Fruit fly (Drosophila melanogaster) whole organism, embryonic: Measurements from ENCODE around the gene Zaf1.

ENCODE experiments used
- ATbp ChIP-seq: fragments of 200-800 bp; sonication (Bioruptor generic); optimal IDR thresholded peaks from 2 replicates; lab custom pipeline; 2017; ENCODE audit warnings: missing biosample characterization, mild to moderate bottlenecking, missing genetic modification characterization, missing genetic modification reagents
- C15 ChIP-seq: fragments of 200-800 bp; sonication (Bioruptor generic); IDR thresholded peaks from 3 replicates; pipeline ENCODE4 v1.3.6; 2022; ENCODE audit warnings: missing biosample characterization, missing genetic modification characterization
- CG10959 ChIP-seq: fragments of 200-800 bp; sonication (Bioruptor generic); IDR thresholded peaks from 2 replicates; pipeline ENCODE4 v1.3.6; 2022; ENCODE audit warnings: missing biosample characterization, missing genetic modification characterization
- CG12155 ChIP-seq: fragments of 200-800 bp; sonication (Bioruptor generic); optimal IDR thresholded peaks from 3 replicates; lab custom pipeline; 2016; ENCODE audit warnings: missing biosample characterization, missing genetic modification characterization
- CG12299 ChIP-seq: fragments of 200-800 bp; sonication (Bioruptor generic); optimal IDR thresholded peaks from 2 replicates; lab custom pipeline; 2018; ENCODE audit warnings: missing biosample characterization, mild to moderate bottlenecking, missing genetic modification characterization
- CG12659 ChIP-seq: fragments of 200-800 bp; sonication (Bioruptor generic); optimal IDR thresholded peaks from 3 replicates; lab custom pipeline; 2017; ENCODE audit warnings: mild to moderate bottlenecking, missing biosample characterization, missing genetic modification reagents, missing genetic modification characterization
- CG14441 ChIP-seq: fragments of 200-800 bp; sonication (Bioruptor generic); IDR thresholded peaks from 2 replicates; pipeline ENCODE4 v1.3.6; 2022; ENCODE audit warnings: missing biosample characterization, missing genetic modification characterization
- CG15479 ChIP-seq: fragments of 200-800 bp; sonication (Bioruptor generic); optimal IDR thresholded peaks from 3 replicates; lab custom pipeline; 2019; ENCODE audit warnings: missing biosample characterization, mild to moderate bottlenecking, missing genetic modification characterization, moderate library complexity
- CG16813 ChIP-seq: fragments of 200-800 bp; sonication (Bioruptor generic); IDR thresholded peaks from 3 replicates; pipeline ENCODE4 v1.3.6; 2022; ENCODE audit warnings: missing biosample characterization, missing genetic modification characterization; ENCODE audit not compliant: partially characterized antibody
- CG17328 ChIP-seq: fragments of 200-800 bp; sonication (Bioruptor generic); IDR thresholded peaks from 2 replicates; pipeline ENCODE4 v1.3.6; 2022; ENCODE audit warnings: missing biosample characterization, missing genetic modification characterization
- CG17568 ChIP-seq: fragments of 200-800 bp; sonication (Bioruptor generic); optimal IDR thresholded peaks from 2 replicates; lab custom pipeline; 2018; ENCODE audit warnings: missing biosample characterization, mild to moderate bottlenecking, missing genetic modification characterization, moderate library complexity
- CG1792 ChIP-seq: fragments of 200-800 bp; sonication (Bioruptor generic); optimal IDR thresholded peaks from 2 replicates; lab custom pipeline; 2016; ENCODE audit warnings: missing biosample characterization, missing genetic modification characterization
- CG2875 ChIP-seq: fragments of 200-800 bp; sonication (Bioruptor generic); optimal IDR thresholded peaks from 2 replicates; lab custom pipeline; 2017; ENCODE audit warnings: missing biosample characterization, mild to moderate bottlenecking, missing genetic modification characterization, missing genetic modification reagents
- CG30403 ChIP-seq: fragments of 200-800 bp; sonication (Bioruptor generic); optimal IDR thresholded peaks from 3 replicates; lab custom pipeline; 2016; ENCODE audit warnings: missing biosample characterization, missing genetic modification characterization
- CG30431 ChIP-seq: fragments of 200-800 bp; sonication (Bioruptor generic); optimal IDR thresholded peaks from 2 replicates; lab custom pipeline; 2017; ENCODE audit warnings: missing biosample characterization, missing genetic modification characterization
- CG32767 ChIP-seq: fragments of 200-800 bp; sonication (Bioruptor generic); IDR thresholded peaks from 2 replicates; pipeline ENCODE4 v1.3.6; 2022; ENCODE audit warnings: missing biosample characterization, missing genetic modification characterization
- CG3407 ChIP-seq: fragments of 200-800 bp; sonication (Bioruptor generic); optimal IDR thresholded peaks from 2 replicates; lab custom pipeline; 2018; ENCODE audit warnings: missing biosample characterization, mild to moderate bottlenecking, missing genetic modification characterization
- CG3726 ChIP-seq: fragments of 200-800 bp; sonication (Bioruptor generic); IDR thresholded peaks from 3 replicates; pipeline ENCODE4, ENCODE4 v1.3.6; 2022; ENCODE audit warnings: missing biosample characterization, missing genetic modification characterization
- CG6683 ChIP-seq: fragments of 200-800 bp; sonication (Bioruptor generic); optimal IDR thresholded peaks from 2 replicates; lab custom pipeline; 2017; ENCODE audit warnings: missing biosample characterization, mild to moderate bottlenecking, missing genetic modification characterization, missing genetic modification reagents
- CG6791 ChIP-seq: fragments of 200-800 bp; sonication (Bioruptor generic); IDR thresholded peaks from 3 replicates; pipeline ENCODE4 v1.3.6; 2022; ENCODE audit warnings: missing biosample characterization, missing genetic modification characterization; ENCODE audit not compliant: partially characterized antibody
- CTCF ChIP-seq: fragments of 200-800 bp; sonication (Bioruptor generic); optimal IDR thresholded peaks from 2 replicates; lab custom pipeline; 2017; ENCODE audit warnings: missing biosample characterization, mild to moderate bottlenecking, missing genetic modification characterization, moderate library complexity
- D19A ChIP-seq: fragments of 200-800 bp; optimal IDR thresholded peaks from 3 replicates; lab custom pipeline; 2019; ENCODE audit warnings: missing biosample characterization, mild to moderate bottlenecking, missing genetic modification characterization, moderate library complexity
- Doc3 ChIP-seq: fragments of 200-800 bp; sonication (Bioruptor generic); IDR thresholded peaks from 3 replicates; pipeline ENCODE4 v1.3.6; 2022; ENCODE audit warnings: missing biosample characterization, missing genetic modification characterization; ENCODE audit not compliant: partially characterized antibody
- Fer3 ChIP-seq: fragments of 200-800 bp; sonication (Bioruptor generic); optimal IDR thresholded peaks from 2 replicates; lab custom pipeline; 2018; ENCODE audit warnings: missing biosample characterization, mild to moderate bottlenecking, missing genetic modification characterization, moderate library complexity
- Gsc ChIP-seq: fragments of 200-800 bp; sonication (Bioruptor generic); IDR thresholded peaks from 2 replicates; pipeline ENCODE4 v1.3.6; 2022; ENCODE audit warnings: missing biosample characterization, missing genetic modification characterization
- HLHmδ ChIP-seq: fragments of 200-800 bp; sonication (Bioruptor generic); optimal IDR thresholded peaks from 2 replicates; lab custom pipeline; 2018; ENCODE audit warnings: missing biosample characterization, mild to moderate bottlenecking, missing genetic modification characterization, moderate library complexity
- Hand ChIP-seq: fragments of 200-800 bp; sonication (Bioruptor generic); optimal IDR thresholded peaks from 2 replicates; lab custom pipeline; 2017; ENCODE audit warnings: mild to moderate bottlenecking, missing biosample characterization, missing genetic modification reagents, missing genetic modification characterization
- Lhr ChIP-seq: fragments of 200-800 bp; sonication (Bioruptor generic); optimal IDR thresholded peaks from 3 replicates; lab custom pipeline; 2017; ENCODE audit warnings: mild to moderate bottlenecking, missing biosample characterization, missing genetic modification reagents, missing genetic modification characterization
- MBD-R2 ChIP-seq: fragments of 200-800 bp; sonication (Bioruptor generic); IDR thresholded peaks from 2 replicates; pipeline ENCODE4 v1.3.6; 2022; ENCODE audit warnings: missing biosample characterization, missing genetic modification characterization
- Nf-YB ChIP-seq: fragments of 200-800 bp; sonication (Bioruptor generic); optimal IDR thresholded peaks from 3 replicates; lab custom pipeline; 2019; ENCODE audit warnings: missing biosample characterization, mild to moderate bottlenecking, missing genetic modification characterization, moderate library complexity
- amos ChIP-seq: fragments of 200-800 bp; sonication (Bioruptor generic); IDR thresholded peaks from 2 replicates; pipeline ENCODE4 v1.3.6; 2022; ENCODE audit warnings: missing biosample characterization, missing genetic modification characterization; ENCODE audit not compliant: partially characterized antibody
- bbx ChIP-seq: fragments of 200-800 bp; sonication (Bioruptor generic); IDR thresholded peaks from 2 replicates; pipeline ENCODE4 v1.3.6; 2022; ENCODE audit warnings: missing biosample characterization, missing genetic modification characterization; ENCODE audit not compliant: partially characterized antibody
- chif ChIP-seq, 2 experiments: fragments of 200-800 bp; sonication (Bioruptor generic); optimal IDR thresholded peaks; 3 replicates each; lab custom pipeline; 2016; ENCODE audit warnings: missing biosample characterization in 2 of 2, missing genetic modification characterization in 2 of 2
- cwo ChIP-seq: fragments of 200-800 bp; sonication (Bioruptor generic); optimal IDR thresholded peaks from 3 replicates; lab custom pipeline; 2017; ENCODE audit warnings: missing biosample characterization, missing genetic modification characterization, mild to moderate bottlenecking, moderate library complexity, missing genetic modification reagents
- disco-r ChIP-seq: fragments of 200-800 bp; sonication (Bioruptor generic); optimal IDR thresholded peaks from 2 replicates; lab custom pipeline; 2016; ENCODE audit warnings: missing biosample characterization, missing genetic modification characterization
- emc ChIP-seq: fragments of 200-800 bp; sonication (Bioruptor generic); optimal IDR thresholded peaks from 2 replicates; lab custom pipeline; 2016; ENCODE audit warnings: missing biosample characterization, missing genetic modification characterization
- grau ChIP-seq: fragments of 200-800 bp; optimal IDR thresholded peaks from 3 replicates; lab custom pipeline; 2019; ENCODE audit warnings: missing biosample characterization, mild to moderate bottlenecking, missing genetic modification characterization, moderate library complexity
- gro ChIP-seq: fragments of 200-800 bp; sonication (Bioruptor generic); optimal IDR thresholded peaks from 2 replicates; lab custom pipeline; 2016; ENCODE audit warnings: missing biosample characterization, missing genetic modification characterization
- h ChIP-seq: fragments of >200 bp; optimal IDR thresholded peaks from 2 replicates; lab custom pipeline; 2017
- hb ChIP-seq: fragments of 200-800 bp; sonication (Bioruptor generic); IDR thresholded peaks from 3 replicates; pipeline ENCODE4 v1.3.6; 2022; ENCODE audit warnings: missing biosample characterization, missing genetic modification characterization; ENCODE audit not compliant: partially characterized antibody
- jigr1 ChIP-seq: fragments of 200-800 bp; sonication (Bioruptor generic); IDR thresholded peaks from 3 replicates; pipeline ENCODE4 v1.3.6; 2022; ENCODE audit warnings: missing biosample characterization, missing genetic modification characterization
- lbe ChIP-seq: fragments of 200-800 bp; sonication (Bioruptor generic); optimal IDR thresholded peaks from 2 replicates; lab custom pipeline; 2016; ENCODE audit warnings: missing biosample characterization, mild to moderate bottlenecking, missing genetic modification characterization
- nerfin-2 ChIP-seq: fragments of 200-800 bp; sonication (Bioruptor generic); IDR thresholded peaks from 2 replicates; pipeline ENCODE4 v1.3.6; 2022; ENCODE audit warnings: missing biosample characterization, missing genetic modification characterization; ENCODE audit not compliant: partially characterized antibody
- onecut ChIP-seq: fragments of 200-800 bp; sonication (Bioruptor generic); IDR thresholded peaks from 2 replicates; pipeline ENCODE4 v1.3.6; 2022; ENCODE audit warnings: missing biosample characterization, missing genetic modification characterization
- pan ChIP-seq, 4 experiments: fragments of >200 bp in 3 of 4; fragments of 200-800 bp in 1 of 4; sonication (Bioruptor generic) in 1 of 4; optimal IDR thresholded peaks in 3 of 4; IDR thresholded peaks in 1 of 4; 2 replicates each; pipeline versions ENCODE4 v1.3.6 to Lab custom; 2017 to 2022; ENCODE audit warnings: missing biosample characterization in 2 of 4, missing genetic modification characterization in 2 of 4, mixed read lengths in 1 of 4
- phol ChIP-seq: fragments of 200-800 bp; sonication (Bioruptor generic); optimal IDR thresholded peaks from 3 replicates; lab custom pipeline; 2018; ENCODE audit warnings: missing biosample characterization, mild to moderate bottlenecking, missing genetic modification characterization, moderate library complexity
- psq ChIP-seq: fragments of 200-800 bp; sonication (Bioruptor generic); optimal IDR thresholded peaks from 2 replicates; lab custom pipeline; 2017; ENCODE audit warnings: missing biosample characterization, missing genetic modification characterization
- sens ChIP-seq: fragments of 200-800 bp; sonication (Bioruptor generic); peaks from one replicate; lab custom pipeline; 2016; ENCODE audit warnings: missing biosample characterization, missing genetic modification characterization
- stwl ChIP-seq: fragments of 200-800 bp; sonication (Bioruptor generic); optimal IDR thresholded peaks from 3 replicates; lab custom pipeline; 2018; ENCODE audit warnings: missing biosample characterization, mild to moderate bottlenecking, missing genetic modification characterization, moderate library complexity
- vvl ChIP-seq: fragments of 200-800 bp; sonication (Bioruptor generic); IDR thresholded peaks from 2 replicates; pipeline ENCODE4 v1.3.6; 2022; ENCODE audit warnings: missing biosample characterization, missing genetic modification characterization
- wor ChIP-seq: fragments of 200-800 bp; sonication (Bioruptor generic); IDR thresholded peaks from 2 replicates; pipeline ENCODE4 v1.3.6; 2022; ENCODE audit warnings: missing biosample characterization, missing genetic modification characterization

Zaf1 gene

DNA sequence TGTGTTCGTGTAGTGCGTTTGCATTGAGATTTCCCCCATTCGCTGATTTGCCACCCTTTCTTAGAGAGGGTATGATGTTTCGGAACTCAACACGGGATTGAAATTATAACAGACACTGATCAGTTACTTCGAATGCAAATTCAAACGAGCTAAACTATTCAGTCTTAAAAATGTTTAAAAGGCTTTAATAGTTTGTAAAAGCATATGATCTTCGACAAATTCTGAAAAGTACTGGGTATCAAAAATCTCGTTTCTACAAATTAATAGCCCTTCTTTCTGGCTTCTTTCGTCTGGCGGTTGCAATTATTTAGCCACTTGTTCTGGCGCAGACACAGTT is 43.2 kb downstream of the Zaf1 start (continued):
- TF ChIP-seq jigr1 (no peak), CG30403 (GFP tag; lab: Kevin White, UChicago) (peak; percentile 74), CG32767 (GFP tag; lab: Robert Waterston, UW) (peak; percentile 58; the same call in 1 of the 2 replicates), ATbp (no peak), Lhr (GFP tag; lab: Kevin White, UChicago) (no peak), emc (GFP tag; lab: Kevin White, UChicago) (no peak), onecut (GFP tag; lab: Robert Waterston, UW) (peak; percentile 56), Fer3 (peak; percentile 60), CG14441 (GFP tag; lab: Robert Waterston, UW) (peak; percentile 90), disco-r (GFP tag; lab: Kevin White, UChicago) (peak; percentile 30), grau (peak; percentile 68), psq (GFP tag; lab: Kevin White, UChicago) (no peak), CG6791 (no peak), CG2875 (GFP tag; lab: Kevin White, UChicago) (peak; percentile 30), phol (peak; percentile 58), CG6683 (GFP tag; lab: Kevin White, UChicago) (no peak), C15 (GFP tag; lab: Robert Waterston, UW) (no peak), CG17328 (peak; percentile 78), CG17568 (GFP tag; lab: Kevin White, UChicago) (no peak), Nf-YB (GFP tag; lab: Kevin White, UChicago) (peak; percentile 12), sens (peak; percentile 90), CG3726 (GFP tag; lab: Robert Waterston, UW) (no peak), bbx (GFP tag; lab: Robert Waterston, UW) (no peak), CG15479 (GFP tag; lab: Kevin White, UChicago) (no peak), CTCF (no peak), Gsc (GFP tag; lab: Robert Waterston, UW) (no peak), Hand (GFP tag; lab: Kevin White, UChicago) (no peak), amos (GFP tag; lab: Robert Waterston, UW) (no peak), CG12299 (tag; lab: Kevin White, UChicago) (no peak), gro (GFP tag; lab: Kevin White, UChicago) (no peak), HLHmδ (GFP tag; lab: Kevin White, UChicago) (no peak), MBD-R2 (GFP tag; lab: Robert Waterston, UW) (0 out of 2 replicates have a peak, but pooled peaks have one; percentile 26), vvl (GFP tag; lab: Robert Waterston, UW) (peak; percentile 86), hb (no peak), D19A (tag; lab: Kevin White, UChicago) (peak; percentile 62), lbe (GFP tag; lab: Kevin White, UChicago) (no peak), Doc3 (GFP tag; lab: Robert Waterston, UW) (no peak), CG3407 (GFP tag; lab: Kevin White, UChicago) (no peak), CG16813 (GFP tag; lab: Robert Waterston, UW) (no peak), nerfin-2 (GFP tag; lab: Robert Waterston, UW) (no peak), CG12155 (GFP tag; lab: Kevin White, UChicago) (peak; percentile 28), cwo (peak; percentile 41), CG10959 (no peak), chif (GFP tag; optimal IDR thresholded peaks at IDR 0.05; lab: Kevin White, UChicago) (peak; percentile 51 to 59), h (no peak), CG30431 (GFP tag; lab: Kevin White, UChicago) (peak; percentile 51), CG1792 (GFP tag; lab: Kevin White, UChicago) (peak; percentile 50), CG12659 (GFP tag; lab: Kevin White, UChicago) (peak; percentile 39), wor (GFP tag; lab: Robert Waterston, UW) (peak; percentile 63), pan (optimal IDR thresholded peaks at IDR 0.05; lab: Kevin White, UChicago) (no peak), pan (GFP tag; optimal IDR thresholded peaks at IDR 0.05 in 1 of 2, IDR thresholded peaks at IDR 0.05 in 1 of 2) (peak in 1 of 2 experiments; percentile 87), stwl (tag; lab: Kevin White, UChicago) (no peak)
